Worm (Caenorhabditis elegans) whole organism, L4 larva: ENCODE measurements around the gene cutl-5.

Experiments
- D1046.2 ChIP-seq: fragments of 200-800 bp; sonication (Bioruptor generic); IDR thresholded peaks from 2 replicates; pipeline ENCODE4 v1.3.6; 2022; ENCODE audit warnings: missing genetic modification characterization, missing compliant biosample characterization
- F10B5.3 ChIP-seq: sonication (generic microtip); optimal IDR thresholded peaks from 2 replicates; lab custom pipeline; 2016; ENCODE audit warnings: mild to moderate bottlenecking, missing genetic modification characterization, missing compliant biosample characterization
- F26F4.8 ChIP-seq: fragments of 200-800 bp; sonication (Bioruptor generic); conservative IDR thresholded peaks from 2 replicates; pipeline ENCODE4 v1.3.6; 2022; ENCODE audit warnings: missing genetic modification characterization, missing compliant biosample characterization
- F37D6.2 ChIP-seq: sonication (generic microtip); optimal IDR thresholded peaks from 2 replicates; lab custom pipeline; 2016; ENCODE audit warnings: mild to moderate bottlenecking, missing genetic modification characterization, missing compliant biosample characterization
- F44E2.7 ChIP-seq: fragments of 200-800 bp; sonication (Bioruptor generic); IDR thresholded peaks from 2 replicates; pipeline ENCODE4 v2.1.2; 2022; ENCODE audit warnings: missing genetic modification characterization, missing compliant biosample characterization
- R02D3.7 ChIP-seq: fragments of 150-350 bp; sonication (generic microtip); optimal IDR thresholded peaks from 3 replicates; lab custom pipeline; 2014; ENCODE audit warnings: missing biosample characterization, missing genetic modification characterization
- T26A8.4 ChIP-seq: fragments of 200-800 bp; sonication (Bioruptor generic); IDR thresholded peaks from 2 replicates; pipeline ENCODE4 v1.3.6; 2022; ENCODE audit warnings: missing genetic modification characterization, missing compliant biosample characterization
- Y105C5A.15 ChIP-seq: fragments of 200-800 bp; sonication (Bioruptor generic); IDR thresholded peaks from 2 replicates; pipeline ENCODE4 v1.3.6; 2022; ENCODE audit warnings: missing genetic modification characterization, missing compliant biosample characterization
- Y48G9A.11 ChIP-seq: fragments of 200-800 bp; sonication (Bioruptor generic); IDR thresholded peaks from 2 replicates; pipeline ENCODE4 v1.3.6; 2022; ENCODE audit warnings: missing genetic modification reagents, missing genetic modification characterization, missing compliant biosample characterization
- ZK546.5 ChIP-seq, 2 experiments: sonication (generic microtip); optimal IDR thresholded peaks; 2 replicates each; lab custom pipeline; 2017; ENCODE audit warnings: missing biosample characterization in 2 of 2, missing genetic modification characterization in 2 of 2
- ama-1 ChIP-seq: fragments of 150-350 bp; optimal IDR thresholded peaks from 2 replicates; lab custom pipeline; 2014; ENCODE audit warnings: inconsistent platforms, mixed read lengths
- arid-1 ChIP-seq: fragments of 200-800 bp; sonication (Bioruptor generic); conservative IDR thresholded peaks from 2 replicates; pipeline ENCODE4 v1.3.6; 2022; ENCODE audit warnings: missing genetic modification reagents, missing genetic modification characterization, missing compliant biosample characterization
- ceh-62 ChIP-seq: sonication (generic microtip); optimal IDR thresholded peaks from 2 replicates; lab custom pipeline; 2017; ENCODE audit warnings: missing biosample characterization, missing genetic modification characterization
- ceh-82 ChIP-seq: sonication (generic microtip); optimal IDR thresholded peaks from 2 replicates; lab custom pipeline; 2017; ENCODE audit warnings: missing biosample characterization, missing genetic modification characterization
- ces-1 ChIP-seq: fragments of 150-350 bp; sonication (generic microtip); optimal IDR thresholded peaks from 4 replicates; lab custom pipeline; 2014; ENCODE audit warnings: missing biosample characterization, missing genetic modification reagents, missing genetic modification characterization
- cey-2 ChIP-seq: sonication (generic microtip); optimal IDR thresholded peaks from 3 replicates; lab custom pipeline; 2017; ENCODE audit warnings: missing genetic modification characterization, mild to moderate bottlenecking, missing compliant biosample characterization, antibody characterized with exemption, borderline replicate concordance; ENCODE audit not compliant: insufficient read depth
- ctbp-1 ChIP-seq: fragments of 200-800 bp; sonication (Bioruptor generic); IDR thresholded peaks from 2 replicates; pipeline ENCODE4 v1.3.6; 2022; ENCODE audit warnings: missing genetic modification reagents, missing genetic modification characterization, missing compliant biosample characterization
- daf-16 ChIP-seq, 3 experiments: sonication (generic microtip); optimal IDR thresholded peaks; 2 replicates each; lab custom pipeline; 2016 to 2017; ENCODE audit warnings: missing genetic modification characterization in 3 of 3, missing genetic modification reagents in 3 of 3, mild to moderate bottlenecking in 2 of 3, missing compliant biosample characterization in 2 of 3, missing biosample characterization in 1 of 3, moderate library complexity in 1 of 3
- dmd-6 ChIP-seq: fragments of 200-800 bp; sonication (Bioruptor generic); IDR thresholded peaks from 2 replicates; pipeline ENCODE4 v1.3.6; 2022; ENCODE audit warnings: missing genetic modification reagents, missing genetic modification characterization, missing compliant biosample characterization
- dmd-8 ChIP-seq: fragments of 200-800 bp; sonication (Bioruptor generic); IDR thresholded peaks from 2 replicates; pipeline ENCODE4 v1.3.6; 2022; ENCODE audit warnings: missing genetic modification characterization, missing compliant biosample characterization
- dmd-9 ChIP-seq: fragments of 200-800 bp; sonication (Bioruptor generic); IDR thresholded peaks from 2 replicates; pipeline ENCODE4 v1.3.6; 2022; ENCODE audit warnings: missing genetic modification reagents, missing genetic modification characterization, missing compliant biosample characterization
- dpl-1 ChIP-seq: fragments of 150-350 bp; optimal IDR thresholded peaks from 2 replicates; lab custom pipeline; 2014; ENCODE audit warnings: missing biosample characterization, missing genetic modification reagents, missing genetic modification characterization
- dve-1 ChIP-seq: sonication (generic microtip); optimal IDR thresholded peaks from 2 replicates; lab custom pipeline; 2017; ENCODE audit warnings: antibody characterized with exemption, mild to moderate bottlenecking, missing genetic modification characterization, missing compliant biosample characterization; ENCODE audit not compliant: insufficient read depth
- egl-43 ChIP-seq: fragments of 200-800 bp; sonication (Bioruptor generic); IDR thresholded peaks from 2 replicates; pipeline ENCODE4 v1.3.6; 2022; ENCODE audit warnings: missing genetic modification reagents, missing genetic modification characterization, missing compliant biosample characterization
- fos-1 ChIP-seq: fragments of 150-350 bp; optimal IDR thresholded peaks from 2 replicates; lab custom pipeline; 2014; ENCODE audit warnings: missing biosample characterization, missing genetic modification characterization
- hlh-11 ChIP-seq: fragments of 200-800 bp; sonication (Bioruptor generic); optimal IDR thresholded peaks from 2 replicates; lab custom pipeline; 2018; ENCODE audit warnings: mild to moderate bottlenecking, missing genetic modification characterization, missing compliant biosample characterization
- hlh-30 ChIP-seq: sonication (generic microtip); optimal IDR thresholded peaks from 2 replicates; lab custom pipeline; 2017; ENCODE audit warnings: antibody characterized with exemption, mild to moderate bottlenecking, missing genetic modification characterization, missing compliant biosample characterization; ENCODE audit not compliant: insufficient read depth
- lim-7 ChIP-seq: fragments of 200-800 bp; sonication (Bioruptor generic); IDR thresholded peaks from 2 replicates; pipeline ENCODE4 v1.3.6; 2022; ENCODE audit warnings: missing genetic modification characterization, missing compliant biosample characterization
- lin-13 ChIP-seq: fragments of 150-350 bp; optimal IDR thresholded peaks from 2 replicates; lab custom pipeline; 2014; ENCODE audit warnings: missing biosample characterization, missing genetic modification reagents, missing genetic modification characterization
- lin-15B ChIP-seq: fragments of 150-350 bp; sonication (generic microtip); optimal IDR thresholded peaks from 3 replicates; lab custom pipeline; 2014; ENCODE audit warnings: missing biosample characterization, missing genetic modification characterization
- lin-29 ChIP-seq: fragments of 200-800 bp; sonication (Bioruptor generic); IDR thresholded peaks from 2 replicates; pipeline ENCODE4 v1.3.6; 2022; ENCODE audit warnings: missing genetic modification reagents, missing genetic modification characterization, missing compliant biosample characterization
- lin-38 ChIP-seq: fragments of 200-800 bp; sonication (Bioruptor generic); IDR thresholded peaks from 2 replicates; pipeline ENCODE4 v1.3.6; 2022; ENCODE audit warnings: missing genetic modification reagents, missing genetic modification characterization, missing compliant biosample characterization
- lin-39 ChIP-seq: fragments of 150-350 bp; optimal IDR thresholded peaks from 2 replicates; lab custom pipeline; 2014; ENCODE audit warnings: missing biosample characterization, missing genetic modification reagents, missing genetic modification characterization
- mdl-1 ChIP-seq, 2 experiments: fragments of 150-350 bp in 1 of 2; sonication (generic microtip) in 1 of 2; optimal IDR thresholded peaks; 2 replicates each; lab custom pipeline; 2014 to 2017; ENCODE audit warnings: missing biosample characterization in 2 of 2, missing genetic modification characterization in 2 of 2
- mep-1 ChIP-seq: fragments of 150-350 bp; sonication (generic microtip); optimal IDR thresholded peaks from 3 replicates; lab custom pipeline; 2014; ENCODE audit warnings: missing biosample characterization, missing genetic modification characterization
- mes-2 ChIP-seq: sonication (generic microtip); optimal IDR thresholded peaks from 2 replicates; lab custom pipeline; 2016; ENCODE audit warnings: missing genotype, mild to moderate bottlenecking, missing genetic modification characterization, missing compliant biosample characterization; ENCODE audit not compliant: poor library complexity, severe bottlenecking
- nhr-102 ChIP-seq: sonication (generic microtip); optimal IDR thresholded peaks from 2 replicates; lab custom pipeline; 2016; ENCODE audit warnings: mild to moderate bottlenecking, missing genetic modification characterization, moderate library complexity, missing compliant biosample characterization
- nhr-11 ChIP-seq: fragments of 150-350 bp; optimal IDR thresholded peaks from 2 replicates; lab custom pipeline; 2014; ENCODE audit warnings: missing biosample characterization, missing genetic modification characterization
- nhr-237 ChIP-seq: sonication (generic microtip); optimal IDR thresholded peaks from 2 replicates; lab custom pipeline; 2017; ENCODE audit warnings: missing biosample characterization, missing genetic modification characterization
- nhr-25 ChIP-seq: sonication (generic microtip); optimal IDR thresholded peaks from 2 replicates; lab custom pipeline; 2017; ENCODE audit warnings: missing genetic modification characterization, mild to moderate bottlenecking, missing compliant biosample characterization, antibody characterized with exemption, moderate library complexity, borderline replicate concordance; ENCODE audit not compliant: insufficient read depth
- nhr-28 ChIP-seq: fragments of 150-350 bp; optimal IDR thresholded peaks from 2 replicates; lab custom pipeline; 2014; ENCODE audit warnings: missing biosample characterization, missing genetic modification characterization
- nhr-77 ChIP-seq: fragments of 150-350 bp; optimal IDR thresholded peaks from 2 replicates; lab custom pipeline; 2014; ENCODE audit warnings: missing biosample characterization, missing genetic modification characterization
- saeg-2 ChIP-seq: fragments of 200-800 bp; sonication (Bioruptor generic); IDR thresholded peaks from 2 replicates; pipeline ENCODE4 v1.3.6; 2022; ENCODE audit warnings: missing genetic modification reagents, missing genetic modification characterization, missing compliant biosample characterization
- set-16 ChIP-seq: fragments of 200-800 bp; sonication (Bioruptor generic); IDR thresholded peaks from 2 replicates; pipeline ENCODE4 v1.3.6; 2022; ENCODE audit warnings: missing genetic modification reagents, missing genetic modification characterization, missing compliant biosample characterization
- snpc-4 ChIP-seq: fragments of 150-350 bp; optimal IDR thresholded peaks from 2 replicates; lab custom pipeline; 2014; ENCODE audit warnings: missing biosample characterization, missing genetic modification characterization
- spr-1 ChIP-seq: sonication (generic microtip); optimal IDR thresholded peaks from 2 replicates; lab custom pipeline; 2016; ENCODE audit warnings: mild to moderate bottlenecking, missing genetic modification characterization, missing compliant biosample characterization
- vab-7 ChIP-seq: fragments of 200-800 bp; sonication (Bioruptor generic); IDR thresholded peaks from 2 replicates; pipeline ENCODE4 v1.3.6; 2022; ENCODE audit warnings: missing genetic modification reagents, missing genetic modification characterization, missing compliant biosample characterization
- zfp-2 ChIP-seq: sonication (generic microtip); optimal IDR thresholded peaks from 2 replicates; lab custom pipeline; 2016; ENCODE audit warnings: mild to moderate bottlenecking, missing genetic modification characterization, missing compliant biosample characterization

The cutl-5 gene

DNA sequence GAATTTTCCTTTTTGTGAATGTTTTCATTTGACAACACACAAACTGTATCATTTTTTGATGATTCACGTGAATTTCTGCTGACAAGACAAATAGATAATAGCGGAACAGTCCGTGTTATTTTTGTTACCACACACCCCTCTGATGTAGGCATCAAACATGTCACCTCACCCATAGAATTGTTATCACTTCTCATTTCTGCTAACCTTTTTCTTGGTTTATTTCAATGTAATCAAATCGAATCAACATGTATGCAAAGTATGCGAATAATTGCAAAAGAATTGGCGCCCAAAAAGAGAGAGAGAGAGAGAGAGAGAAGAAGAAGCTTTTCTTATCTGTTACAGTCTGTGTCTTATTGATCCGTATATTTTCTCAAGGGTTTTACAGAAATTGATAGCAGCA is 41.7 kb upstream of the cutl-5 start (continued):
- TF ChIP-seq Y48G9A.11 (GFP tag; lab: Robert Waterston, UW): no peak
- TF ChIP-seq lin-39 (tag; lab: Kevin White, UChicago): no peak
- no peak for TF ChIP-seq daf-16 (GFP tag; optimal IDR thresholded peaks at IDR 0.05; lab: Kevin White, UChicago)
- peak; percentile 95 for TF ChIP-seq daf-16 (tag; optimal IDR thresholded peaks at IDR 0.05; lab: Kevin White, UChicago)
- TF ChIP-seq D1046.2: no peak
- no peak for TF ChIP-seq dmd-9 (GFP tag; lab: Robert Waterston, UW)
- TF ChIP-seq nhr-28 (tag; lab: Kevin White, UChicago): peak; percentile 93
- TF ChIP-seq ama-1 (lab: Kevin White, UChicago): no peak
- no peak for TF ChIP-seq mes-2
- TF ChIP-seq ces-1 (GFP tag; lab: Kevin White, UChicago): no peak
- TF ChIP-seq vab-7 (GFP tag; lab: Robert Waterston, UW): no peak

ce11 chrII:7155392-7155791 is 39.7 kb upstream of the cutl-5 start, which contains the start of gene C27H5.2:
C27H5.2 (plus strand) TSS chrII:7155581.
- TF ChIP-seq lin-38 (GFP tag; lab: Robert Waterston, UW) (no peak), nhr-237 (tag; lab: Kevin White, UChicago) (no peak), lin-39 (tag; lab: Kevin White, UChicago) (no peak), Y105C5A.15 (no peak), lim-7 (GFP tag; lab: Robert Waterston, UW) (no peak), set-16 (GFP tag; lab: Robert Waterston, UW) (no peak), lin-13 (GFP tag; lab: Kevin White, UChicago) (no peak), ctbp-1 (no peak), F37D6.2 (tag; lab: Kevin White, UChicago) (no peak), daf-16 (GFP tag; optimal IDR thresholded peaks at IDR 0.05; lab: Kevin White, UChicago) (no peak), daf-16 (tag; optimal IDR thresholded peaks at IDR 0.05; lab: Kevin White, UChicago) (no peak), arid-1 (GFP tag; lab: Robert Waterston, UW) (no peak), nhr-25 (no peak), R02D3.7 (tag; lab: Kevin White, UChicago) (no peak), ZK546.5 (tag; optimal IDR thresholded peaks at IDR 0.05; lab: Kevin White, UChicago) (no peak), dve-1 (peak; percentile 8), hlh-30 (tag; lab: Kevin White, UChicago) (peak; percentile 8), F10B5.3 (tag; lab: Kevin White, UChicago) (no peak), zfp-2 (tag; lab: Kevin White, UChicago) (no peak), F26F4.8 (no peak), dmd-8 (no peak), lin-29 (GFP tag; lab: Robert Waterston, UW) (no peak), nhr-102 (peak; percentile 20), spr-1 (no peak), T26A8.4 (no peak), nhr-28 (tag; lab: Kevin White, UChicago) (peak; percentile 26), nhr-11 (tag; lab: Kevin White, UChicago) (no peak), ceh-82 (no peak), dmd-9 (GFP tag; lab: Robert Waterston, UW) (no peak), fos-1 (tag; lab: Kevin White, UChicago) (no peak), dpl-1 (GFP tag; lab: Kevin White, UChicago) (no peak), cey-2 (tag; lab: Kevin White, UChicago) (no peak), mep-1 (peak; percentile 29), lin-15B (tag; lab: Kevin White, UChicago) (no peak), dmd-6 (GFP tag; lab: Robert Waterston, UW) (peak; percentile 7; the same call in 1 of the 2 replicates), nhr-77 (tag; lab: Kevin White, UChicago) (no peak), saeg-2 (GFP tag; lab: Robert Waterston, UW) (no peak), ama-1 (lab: Kevin White, UChicago) (peak; percentile 84), hlh-11 (tag; lab: Kevin White, UChicago) (peak; percentile 68), ceh-62 (no peak), snpc-4 (tag; lab: Kevin White, UChicago) (no peak), F44E2.7 (no peak), mes-2 (peak; percentile 47), egl-43 (GFP tag; lab: Robert Waterston, UW) (no peak), mdl-1 (tag; optimal IDR thresholded peaks at IDR 0.05; lab: Kevin White, UChicago) (no peak)
